Worm (Caenorhabditis elegans) whole organism, early embryonic: Measurements from ENCODE around the gene col-147.
A peak's percentile ranks its signal among the peaks of the same experiment; 100 is the strongest.

Source experiments
- B0310.2 ChIP-seq: sonication (generic microtip); optimal IDR thresholded peaks from 2 replicates; lab custom pipeline; 2016; ENCODE audit warnings: mild to moderate bottlenecking, missing genetic modification characterization, missing compliant biosample characterization
- F13C5.2 ChIP-seq: sonication (generic microtip); optimal IDR thresholded peaks from 2 replicates; lab custom pipeline; 2017; ENCODE audit warnings: mild to moderate bottlenecking, missing genetic modification characterization, inconsistent platforms, missing compliant biosample characterization
- aly-1 ChIP-seq: sonication (generic microtip); optimal IDR thresholded peaks from 2 replicates; lab custom pipeline; 2016; ENCODE audit warnings: missing genetic modification characterization, missing compliant biosample characterization
- ama-1 ChIP-seq: fragments of 150-350 bp; optimal IDR thresholded peaks from 2 replicates; lab custom pipeline; 2014
- ceh-13 ChIP-seq: fragments of 200-800 bp; sonication (Bioruptor generic); optimal IDR thresholded peaks from 2 replicates; lab custom pipeline; 2018; ENCODE audit warnings: mild to moderate bottlenecking, missing genetic modification characterization, missing compliant biosample characterization
- ceh-36 ChIP-seq: sonication (generic microtip); optimal IDR thresholded peaks from 2 replicates; lab custom pipeline; 2016; ENCODE audit warnings: missing genetic modification characterization, inconsistent platforms, missing compliant biosample characterization
- ets-7 ChIP-seq: sonication (generic microtip); optimal IDR thresholded peaks from 2 replicates; lab custom pipeline; 2016; ENCODE audit warnings: missing genotype, missing genetic modification characterization, missing compliant biosample characterization
- flt-1 ChIP-seq: fragments of 200-800 bp; sonication (Bioruptor generic); IDR thresholded peaks from 2 replicates; pipeline ENCODE4 v1.3.6; 2022; ENCODE audit warnings: missing genetic modification characterization, missing compliant biosample characterization
- hmbx-1 ChIP-seq: sonication (generic microtip); optimal IDR thresholded peaks from 2 replicates; lab custom pipeline; 2016; ENCODE audit warnings: mild to moderate bottlenecking, missing genetic modification characterization, missing compliant biosample characterization
- hmg-4 ChIP-seq: fragments of 200-800 bp; sonication (Bioruptor generic); optimal IDR thresholded peaks from 2 replicates; lab custom pipeline; 2018; ENCODE audit warnings: mild to moderate bottlenecking, missing genetic modification characterization, missing compliant biosample characterization
- hnd-1 ChIP-seq: sonication (generic microtip); optimal IDR thresholded peaks from 2 replicates; lab custom pipeline; 2016; ENCODE audit warnings: missing genetic modification characterization, missing compliant biosample characterization
- pes-1 ChIP-seq: fragments of 200-800 bp; sonication (Bioruptor generic); IDR thresholded peaks from 2 replicates; pipeline ENCODE4 v1.3.6; 2022; ENCODE audit warnings: missing genetic modification reagents, missing genetic modification characterization, missing compliant biosample characterization
- scrt-1 ChIP-seq: fragments of 200-800 bp; sonication (Bioruptor generic); IDR thresholded peaks from 2 replicates; pipeline ENCODE4 v1.3.6; 2022; ENCODE audit warnings: missing genetic modification characterization, missing compliant biosample characterization
- sea-1 ChIP-seq: fragments of 200-800 bp; sonication (Bioruptor generic); conservative IDR thresholded peaks from 2 replicates; pipeline ENCODE4 v1.3.6; 2022; ENCODE audit warnings: missing genetic modification characterization, missing compliant biosample characterization
- tbx-11 ChIP-seq: fragments of 200-800 bp; sonication (Bioruptor generic); IDR thresholded peaks from 2 replicates; pipeline ENCODE4 v1.3.6; 2022; ENCODE audit warnings: missing genetic modification characterization, missing compliant biosample characterization
- tbx-37 ChIP-seq: fragments of 200-800 bp; sonication (Bioruptor generic); conservative IDR thresholded peaks from 2 replicates; pipeline ENCODE4 v1.3.6; 2022; ENCODE audit warnings: missing genetic modification reagents, missing genetic modification characterization, missing compliant biosample characterization
- tra-4 ChIP-seq: sonication (generic microtip); optimal IDR thresholded peaks from 2 replicates; lab custom pipeline; 2017; ENCODE audit warnings: missing genetic modification characterization, missing compliant biosample characterization

The col-147 gene

ce11 chrV:9622834-9623233 lies 10.3 kb downstream of the col-147 start, which contains the start of gene idpc-5:
Gene idpc-5, minus strand, starts transcription at chrV:9622934.
- TF ChIP-seq pes-1 (GFP tag; lab: Robert Waterston, UW) = no peak
- TF ChIP-seq tbx-37 (GFP tag; lab: Robert Waterston, UW) = no peak
- no peak for TF ChIP-seq sea-1
- no peak for TF ChIP-seq B0310.2 (tag; lab: Kevin White, UChicago)

DNA sequence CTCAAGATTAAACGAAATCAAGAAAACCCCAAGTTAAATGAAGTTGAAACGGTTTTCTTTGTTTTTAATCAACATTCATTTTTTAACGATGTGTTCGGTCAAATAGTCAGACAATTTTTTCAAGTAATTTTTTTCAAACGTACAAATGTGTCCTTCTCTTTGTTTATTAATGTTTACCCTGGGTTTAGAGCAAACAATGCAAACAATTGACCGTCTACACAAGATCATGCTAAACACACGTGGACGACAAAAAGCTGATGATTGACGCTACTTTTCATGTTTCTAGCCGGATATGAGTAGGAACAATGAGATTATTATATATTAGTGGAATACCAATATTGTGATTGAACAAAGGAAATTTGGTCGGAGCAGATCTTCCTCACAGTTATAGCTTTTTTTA lies 11.7 kb downstream of the col-147 start:
- TF ChIP-seq ceh-36 (tag; lab: Kevin White, UChicago) (no peak), sea-1 (no peak), ama-1 (lab: Kevin White, UChicago) (no peak), F13C5.2 (tag; lab: Kevin White, UChicago) (no peak), tbx-37 (GFP tag; lab: Robert Waterston, UW) (no peak), tra-4 (no peak), hnd-1 (tag; lab: Kevin White, UChicago) (no peak), ets-7 (tag; lab: Kevin White, UChicago) (no peak)

DNA sequence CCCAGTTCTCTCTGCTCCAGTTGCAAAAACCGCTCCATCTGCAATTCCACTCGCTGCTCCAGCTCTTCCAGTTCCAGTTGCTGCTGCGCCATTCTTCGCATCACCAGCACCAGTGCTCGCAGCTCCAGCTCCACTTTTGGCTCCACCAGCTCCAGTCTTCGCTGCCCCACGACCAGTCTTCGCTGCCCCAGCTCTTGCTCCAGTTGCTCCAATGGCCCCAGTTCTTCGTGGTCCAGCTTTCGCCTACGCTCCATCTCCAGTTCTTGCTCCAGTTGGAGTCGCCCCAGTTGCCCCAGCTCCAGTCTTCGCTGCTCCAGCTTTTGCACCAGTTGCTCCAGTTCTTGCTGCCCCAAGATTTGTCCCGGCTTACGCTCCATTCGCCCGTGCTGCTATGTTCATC lies 12.7 kb downstream of the col-147 start:
- no peak for TF ChIP-seq tra-4
- no peak for TF ChIP-seq flt-1 (GFP tag; lab: Robert Waterston, UW)
- TF ChIP-seq ama-1 (lab: Kevin White, UChicago) = no peak
- no peak for TF ChIP-seq sea-1
- no peak for TF ChIP-seq aly-1 (tag; lab: Kevin White, UChicago)
- no peak for TF ChIP-seq tbx-37 (GFP tag; lab: Robert Waterston, UW)
- no peak for TF ChIP-seq hnd-1 (tag; lab: Kevin White, UChicago)
- TF ChIP-seq hmbx-1 (tag; lab: Kevin White, UChicago) = no peak
- no peak for TF ChIP-seq F13C5.2 (tag; lab: Kevin White, UChicago)
- no peak for TF ChIP-seq B0310.2 (tag; lab: Kevin White, UChicago)
- TF ChIP-seq pes-1 (GFP tag; lab: Robert Waterston, UW) = no peak
- TF ChIP-seq scrt-1 (GFP tag; lab: Robert Waterston, UW) = no peak
- TF ChIP-seq ets-7 (tag; lab: Kevin White, UChicago) = no peak
- TF ChIP-seq tbx-11 (GFP tag; lab: Robert Waterston, UW) = no peak
- no peak for TF ChIP-seq ceh-36 (tag; lab: Kevin White, UChicago)
- no peak for TF ChIP-seq ceh-13 (GFP tag; lab: Kevin White, UChicago)
- TF ChIP-seq hmg-4 (GFP tag; lab: Kevin White, UChicago) = no peak

- TF ChIP-seq tbx-37 (GFP tag; lab: Robert Waterston, UW) (no peak), ama-1 (lab: Kevin White, UChicago) (no peak), F13C5.2 (tag; lab: Kevin White, UChicago) (no peak), ceh-13 (GFP tag; lab: Kevin White, UChicago) (no peak)
These were observed 13.3 kb downstream of the col-147 start, which contains the start of gene idpc-6 for ce11 chrV:9619850-9620249. Gene idpc-6, plus strand, starts transcription at chrV:9620150.

DNA sequence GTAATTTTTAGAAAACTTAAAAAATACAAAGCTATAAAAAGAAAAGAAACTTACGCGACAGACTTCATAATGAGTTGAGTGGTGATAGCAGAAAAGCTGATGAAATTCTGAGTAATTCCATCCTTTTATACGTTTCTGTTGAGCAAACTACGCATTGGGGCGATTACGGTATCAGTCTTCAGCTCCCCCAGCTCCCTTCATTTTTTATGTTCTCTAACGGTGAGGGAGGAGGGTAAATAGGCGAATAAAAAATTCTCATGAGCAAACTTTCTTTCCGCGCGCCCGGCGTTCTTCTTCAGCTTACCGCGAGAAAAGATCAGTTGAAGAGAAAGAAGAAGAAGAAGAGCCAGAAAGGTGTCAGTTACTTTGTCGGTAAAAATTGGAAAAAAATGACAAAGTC lies 14.2 kb downstream of the col-147 start, which contains the start of gene idpc-7:
Gene idpc-7, minus strand, starts transcription at position 101 of the 400 bp plus-strand sequence.
- TF ChIP-seq tbx-11 (GFP tag; lab: Robert Waterston, UW) = no peak
- no peak for TF ChIP-seq hmg-4 (GFP tag; lab: Kevin White, UChicago)
- TF ChIP-seq B0310.2 (tag; lab: Kevin White, UChicago) = no peak
- no peak for TF ChIP-seq tbx-37 (GFP tag; lab: Robert Waterston, UW)
- TF ChIP-seq ets-7 (tag; lab: Kevin White, UChicago) = no peak
- TF ChIP-seq sea-1 = no peak
- TF ChIP-seq hmbx-1 (tag; lab: Kevin White, UChicago) = no peak
- TF ChIP-seq flt-1 (GFP tag; lab: Robert Waterston, UW) = no peak
- TF ChIP-seq F13C5.2 (tag; lab: Kevin White, UChicago) = no peak
- TF ChIP-seq scrt-1 (GFP tag; lab: Robert Waterston, UW) = no peak

- TF ChIP-seq flt-1 (GFP tag; lab: Robert Waterston, UW) = no peak
- no peak for TF ChIP-seq B0310.2 (tag; lab: Kevin White, UChicago)
- TF ChIP-seq ama-1 (lab: Kevin White, UChicago) = no peak
These were observed 14.7 kb downstream of the col-147 start for ce11 chrV:9618420-9618819.

DNA sequence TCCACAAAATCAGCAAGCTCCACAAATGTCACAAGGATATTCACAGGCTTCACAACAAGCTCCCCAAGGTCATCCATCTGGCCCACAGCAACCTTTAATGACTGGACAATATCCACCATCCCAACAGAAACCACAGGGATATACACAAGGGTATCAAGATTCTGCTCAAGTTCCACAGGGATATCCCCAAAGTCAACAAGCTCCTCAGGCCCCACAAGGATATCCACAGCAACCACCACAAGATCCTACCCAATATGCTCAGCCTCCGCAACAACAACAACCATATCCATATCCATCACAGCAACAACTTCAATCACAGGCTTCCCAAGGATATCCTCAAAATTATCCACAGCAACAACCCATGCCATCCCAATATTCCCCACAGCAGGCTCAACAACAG lies 16.5 kb downstream of the col-147 start:
- TF ChIP-seq hnd-1 (tag; lab: Kevin White, UChicago) = no peak
- TF ChIP-seq hmg-4 (GFP tag; lab: Kevin White, UChicago) = peak; percentile 17

ce11 chrV:9616130-9616529 lies 17.0 kb downstream of the col-147 start:
- TF ChIP-seq tbx-11 (GFP tag; lab: Robert Waterston, UW) (no peak), aly-1 (tag; lab: Kevin White, UChicago) (no peak), pes-1 (GFP tag; lab: Robert Waterston, UW) (no peak), ama-1 (lab: Kevin White, UChicago) (no peak), sea-1 (no peak), flt-1 (GFP tag; lab: Robert Waterston, UW) (no peak), hmg-4 (GFP tag; lab: Kevin White, UChicago) (no peak), ceh-36 (tag; lab: Kevin White, UChicago) (no peak), scrt-1 (GFP tag; lab: Robert Waterston, UW) (no peak), hmbx-1 (tag; lab: Kevin White, UChicago) (no peak), tbx-37 (GFP tag; lab: Robert Waterston, UW) (no peak), ceh-13 (GFP tag; lab: Kevin White, UChicago) (no peak), F13C5.2 (tag; lab: Kevin White, UChicago) (no peak)
